Worm (Caenorhabditis elegans) whole organism, L3 larva: Measurements from ENCODE around the gene F13H6.5.

Experiments
- ZK546.5 ChIP-seq: sonication (generic microtip); optimal IDR thresholded peaks from 2 replicates; lab custom pipeline; 2017; ENCODE audit warnings: missing biosample characterization, missing genetic modification characterization
- aly-2 ChIP-seq: fragments of 150-350 bp; optimal IDR thresholded peaks from 2 replicates; lab custom pipeline; 2014; ENCODE audit warnings: missing biosample characterization, missing genetic modification characterization
- ceh-16 ChIP-seq: sonication (generic microtip); optimal IDR thresholded peaks from 2 replicates; lab custom pipeline; 2017; ENCODE audit warnings: missing biosample characterization, missing genetic modification characterization
- ceh-28 ChIP-seq: fragments of 150-350 bp; optimal IDR thresholded peaks from 2 replicates; lab custom pipeline; 2014; ENCODE audit warnings: missing biosample characterization, missing genetic modification reagents, missing genetic modification characterization
- ceh-82 ChIP-seq: fragments of 150-350 bp; optimal IDR thresholded peaks from 2 replicates; lab custom pipeline; 2014; ENCODE audit warnings: missing biosample characterization, missing genetic modification characterization
- ceh-9 ChIP-seq: sonication (generic microtip); optimal IDR thresholded peaks from 2 replicates; lab custom pipeline; 2018; ENCODE audit warnings: missing biosample characterization, missing genetic modification characterization
- elt-2 ChIP-seq: sonication (generic microtip); optimal IDR thresholded peaks from 2 replicates; lab custom pipeline; 2016; ENCODE audit warnings: missing genetic modification reagents, mild to moderate bottlenecking, missing genetic modification characterization, missing compliant biosample characterization
- fkh-10 ChIP-seq: sonication (generic microtip); optimal IDR thresholded peaks from 2 replicates; lab custom pipeline; 2017; ENCODE audit warnings: missing biosample characterization, missing genetic modification reagents, missing genetic modification characterization
- fos-1 ChIP-seq: fragments of 150-350 bp; optimal IDR thresholded peaks from 2 replicates; lab custom pipeline; 2014; ENCODE audit warnings: missing biosample characterization, missing genetic modification characterization
- hmg-11 ChIP-seq: sonication (generic microtip); optimal IDR thresholded peaks from 2 replicates; lab custom pipeline; 2016; ENCODE audit warnings: missing genetic modification characterization, missing compliant biosample characterization
- lin-15B ChIP-seq: fragments of 150-350 bp; optimal IDR thresholded peaks from 2 replicates; lab custom pipeline; 2014; ENCODE audit warnings: missing biosample characterization, missing genetic modification characterization
- lin-39 ChIP-seq: fragments of 150-350 bp; optimal IDR thresholded peaks from 2 replicates; lab custom pipeline; 2018; ENCODE audit warnings: missing biosample characterization, missing genetic modification reagents, missing genetic modification characterization
- mdl-1 ChIP-seq: fragments of 150-350 bp; optimal IDR thresholded peaks from 2 replicates; lab custom pipeline; 2014; ENCODE audit warnings: missing biosample characterization, missing genetic modification characterization
- mml-1 ChIP-seq: fragments of 150-350 bp; sonication (generic microtip); optimal IDR thresholded peaks from 3 replicates; lab custom pipeline; 2014; ENCODE audit warnings: missing biosample characterization, missing genetic modification characterization
- nfya-1 ChIP-seq: sonication (generic microtip); optimal IDR thresholded peaks from 2 replicates; lab custom pipeline; 2017; ENCODE audit warnings: missing genetic modification characterization, mild to moderate bottlenecking, missing compliant biosample characterization, antibody characterized with exemption, moderate library complexity; ENCODE audit not compliant: insufficient read depth
- nhr-12 ChIP-seq: fragments of 150-350 bp; optimal IDR thresholded peaks from 2 replicates; lab custom pipeline; 2014; ENCODE audit warnings: missing biosample characterization, missing genetic modification characterization
- nhr-23 ChIP-seq: fragments of 150-350 bp; optimal IDR thresholded peaks from 2 replicates; lab custom pipeline; 2014; ENCODE audit warnings: missing biosample characterization, missing genetic modification reagents, missing genetic modification characterization
- nhr-237 ChIP-seq: fragments of 150-350 bp; optimal IDR thresholded peaks from 2 replicates; lab custom pipeline; 2014; ENCODE audit warnings: missing biosample characterization, missing genetic modification characterization
- nhr-25 ChIP-seq: sonication (generic microtip); optimal IDR thresholded peaks from 2 replicates; lab custom pipeline; 2017; ENCODE audit warnings: missing biosample characterization, missing genetic modification characterization
- nhr-28 ChIP-seq: fragments of 150-350 bp; optimal IDR thresholded peaks from 2 replicates; lab custom pipeline; 2014; ENCODE audit warnings: missing biosample characterization, missing genetic modification characterization
- nhr-76 ChIP-seq: fragments of 150-350 bp; sonication (generic microtip); optimal IDR thresholded peaks from 5 replicates; lab custom pipeline; 2014; ENCODE audit warnings: missing biosample characterization, missing genetic modification characterization
- pqm-1 ChIP-seq: fragments of 150-350 bp; optimal IDR thresholded peaks from 2 replicates; lab custom pipeline; 2017; ENCODE audit warnings: missing biosample characterization, missing genetic modification characterization, inconsistent platforms
- snpc-4 ChIP-seq: fragments of 150-350 bp; optimal IDR thresholded peaks from 2 replicates; lab custom pipeline; 2014; ENCODE audit warnings: missing biosample characterization, missing genetic modification characterization
- tbx-2 ChIP-seq: sonication (generic microtip); optimal IDR thresholded peaks from 2 replicates; lab custom pipeline; 2016; ENCODE audit warnings: mild to moderate bottlenecking, missing genetic modification characterization, missing compliant biosample characterization
- unc-62 ChIP-seq: fragments of 150-350 bp; sonication (generic microtip); optimal IDR thresholded peaks from 4 replicates; lab custom pipeline; 2014; ENCODE audit warnings: missing biosample characterization, missing genetic modification reagents, missing genetic modification characterization
- ztf-4 ChIP-seq: fragments of 150-350 bp; optimal IDR thresholded peaks from 2 replicates; lab custom pipeline; 2014; ENCODE audit warnings: missing biosample characterization, missing genetic modification characterization

The F13H6.5 gene

DNA sequence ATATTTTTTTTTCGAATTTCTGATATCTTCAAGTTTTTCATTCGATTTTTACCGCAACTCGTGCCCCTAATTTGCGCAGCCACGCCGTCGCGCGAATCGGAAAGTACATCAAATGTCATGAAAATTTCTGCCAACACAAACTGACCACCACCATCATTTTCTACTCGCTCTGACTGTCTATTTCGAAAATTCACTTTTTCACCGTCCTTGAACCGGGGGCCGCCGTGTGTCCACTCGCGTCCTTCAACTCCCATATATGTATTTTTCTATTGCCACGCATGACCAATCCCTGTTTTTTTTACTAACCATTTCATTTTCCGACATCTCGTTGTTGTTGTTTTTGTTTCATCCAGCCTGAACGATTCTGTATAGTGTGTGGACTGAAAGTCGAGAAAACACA is 25.1 kb downstream of the F13H6.5 start:
- TF ChIP-seq nhr-25 (tag; lab: Kevin White, UChicago) (peak; percentile 62), tbx-2 (tag; lab: Kevin White, UChicago) (no peak), nhr-23 (tag; lab: Kevin White, UChicago) (peak; percentile 0), fkh-10 (no peak)

DNA sequence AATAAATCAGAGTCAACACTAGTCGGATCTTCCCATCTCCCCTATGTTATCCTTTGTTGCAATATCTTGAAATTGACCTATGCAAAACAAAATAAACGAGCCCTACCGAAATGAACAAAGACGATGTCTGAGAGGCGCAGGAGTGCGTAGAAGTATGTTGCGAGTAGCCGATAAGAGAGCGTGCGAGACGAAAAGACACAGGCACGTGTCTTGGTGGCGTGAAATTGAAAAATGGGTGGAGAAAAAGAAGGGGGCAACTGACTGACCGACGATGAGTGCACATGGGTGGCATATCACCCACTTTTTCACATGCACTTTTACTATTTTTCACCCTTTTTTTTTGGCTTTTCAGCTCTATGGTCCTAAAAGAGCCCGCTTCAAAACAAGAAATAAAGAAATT is 26.6 kb downstream of the F13H6.5 start:
- no peak for TF ChIP-seq nhr-12
- TF ChIP-seq nfya-1 (tag; lab: Kevin White, UChicago), result peak; percentile 59
- TF ChIP-seq mdl-1 (tag; lab: Kevin White, UChicago), result peak; percentile 77
- TF ChIP-seq lin-39 (tag; lab: Kevin White, UChicago), result peak; percentile 43
- peak; percentile 33 for TF ChIP-seq unc-62

DNA sequence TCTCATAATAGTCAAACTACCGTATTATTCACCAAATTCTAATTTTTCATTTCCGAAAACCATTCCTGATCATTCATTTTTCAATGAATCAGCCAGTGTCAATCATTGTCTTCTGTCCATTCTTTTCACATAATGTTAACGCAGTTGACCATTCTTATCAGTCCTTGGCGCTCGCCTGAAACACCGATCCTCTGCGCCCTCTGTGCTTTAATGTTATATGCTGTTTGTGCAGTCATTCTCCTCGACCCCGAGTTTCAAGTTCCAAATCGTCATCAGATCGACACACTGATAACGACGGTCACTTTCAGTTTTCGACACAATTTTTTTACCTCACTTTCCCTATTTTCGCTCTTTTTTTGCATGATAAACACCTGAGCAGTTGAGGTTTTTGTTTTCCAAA is 27.8 kb downstream of the F13H6.5 start:
- no peak for TF ChIP-seq tbx-2 (tag; lab: Kevin White, UChicago)
- TF ChIP-seq pqm-1 (tag; lab: Kevin White, UChicago), result peak; percentile 87
- TF ChIP-seq elt-2 (tag; lab: Kevin White, UChicago), result peak; percentile 90

DNA sequence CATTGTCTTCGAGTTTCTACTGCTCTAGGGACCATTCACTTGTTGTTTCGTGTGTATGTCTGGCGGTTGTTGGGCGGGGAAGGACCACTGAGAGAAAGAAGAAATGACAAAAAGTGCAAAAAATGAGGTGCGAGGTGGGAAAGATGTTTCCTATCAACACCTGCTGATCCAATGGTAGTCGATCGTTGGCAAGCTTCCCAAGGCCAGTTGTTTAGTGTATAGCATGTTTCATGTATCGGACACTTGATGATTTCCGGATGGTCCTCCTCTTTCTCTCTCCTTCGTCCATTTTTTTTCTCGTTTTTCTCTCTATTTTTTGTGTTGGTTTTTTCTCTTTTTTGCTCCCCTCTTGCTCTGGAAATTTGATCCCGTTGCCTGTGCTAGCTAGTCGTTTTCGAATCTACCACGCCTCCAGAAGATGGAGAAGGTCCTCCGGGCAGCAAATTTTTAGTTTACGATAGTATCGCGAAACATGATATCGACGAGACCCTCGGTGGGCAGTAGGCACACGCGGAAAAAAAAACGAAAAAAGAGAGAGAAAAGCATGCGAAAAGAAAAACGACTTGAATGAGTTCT is 28.6 kb downstream of the F13H6.5 start:
- no peak for TF ChIP-seq snpc-4 (tag; lab: Kevin White, UChicago)
- no peak for TF ChIP-seq hmg-11 (tag; lab: Kevin White, UChicago)
- peak; percentile 34 for TF ChIP-seq nfya-1 (tag; lab: Kevin White, UChicago)
- TF ChIP-seq lin-39 (tag; lab: Kevin White, UChicago), result peak; percentile 11
- TF ChIP-seq, all 47 proteins: peak for 2

DNA sequence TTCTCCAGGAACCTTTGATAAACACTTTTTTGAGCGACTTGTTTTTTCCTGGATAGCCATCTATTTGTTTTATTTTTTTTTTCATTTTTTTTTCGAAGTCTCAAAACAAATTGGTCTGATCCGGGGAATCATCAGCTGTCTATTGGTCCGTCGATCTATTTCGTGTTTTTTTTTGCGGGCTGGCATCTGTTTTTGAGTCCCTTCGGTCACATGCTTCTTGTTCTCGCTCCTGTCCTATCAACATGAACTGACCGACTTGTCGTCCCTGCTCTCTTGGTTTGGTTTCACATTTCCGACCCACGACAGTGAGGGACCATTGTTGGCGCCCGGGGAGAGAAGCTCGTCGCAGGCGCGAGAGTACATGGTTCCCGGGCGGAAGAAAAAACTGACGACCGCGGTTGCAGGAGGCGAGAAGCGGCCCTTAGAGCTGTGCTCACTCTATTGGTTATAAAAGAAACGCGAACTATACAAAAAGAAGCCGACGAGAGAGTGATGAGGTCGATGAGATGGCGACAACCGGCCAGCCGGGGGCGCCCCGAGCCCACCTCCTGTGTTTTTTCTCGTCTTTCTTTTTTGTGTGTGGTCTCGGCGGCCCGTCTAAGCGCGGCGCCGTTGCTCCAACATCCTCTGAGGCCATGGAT is 30.1 kb downstream of the F13H6.5 start:
- TF ChIP-seq nhr-76 (tag; lab: Kevin White, UChicago) (no peak), ztf-4 (tag; lab: Kevin White, UChicago) (no peak), nhr-12 (no peak), tbx-2 (tag; lab: Kevin White, UChicago) (no peak), nhr-23 (tag; lab: Kevin White, UChicago) (no peak), nfya-1 (tag; lab: Kevin White, UChicago) (peak; percentile 13), hmg-11 (tag; lab: Kevin White, UChicago) (no peak), snpc-4 (tag; lab: Kevin White, UChicago) (no peak)

DNA sequence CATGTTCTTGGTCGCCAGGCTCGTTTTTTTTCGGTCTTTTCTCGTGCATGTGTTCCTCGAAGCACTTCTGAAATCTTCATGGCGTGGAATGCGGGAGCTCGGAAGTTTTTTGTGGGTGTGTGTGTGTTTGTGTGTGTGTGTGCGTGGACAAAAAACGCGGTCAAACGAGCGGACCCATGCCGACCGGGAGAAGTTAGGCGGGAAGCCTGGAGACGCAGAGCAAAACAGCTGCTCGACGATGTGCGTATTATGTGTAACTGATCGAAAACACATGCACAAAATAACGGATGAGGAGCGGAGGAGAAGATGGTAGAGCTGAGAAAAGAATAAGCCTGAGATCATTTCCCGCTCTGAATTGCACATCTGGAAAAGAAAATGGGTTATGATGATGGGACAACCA is 32.2 kb downstream of the F13H6.5 start:
- no peak for TF ChIP-seq nhr-237 (tag; lab: Kevin White, UChicago)
- no peak for TF ChIP-seq lin-15B (tag; lab: Kevin White, UChicago)
- no peak for TF ChIP-seq mml-1 (tag; lab: Kevin White, UChicago)
- TF ChIP-seq lin-39 (tag; lab: Kevin White, UChicago), result peak; percentile 40
- peak; percentile 37 for TF ChIP-seq nfya-1 (tag; lab: Kevin White, UChicago)

DNA sequence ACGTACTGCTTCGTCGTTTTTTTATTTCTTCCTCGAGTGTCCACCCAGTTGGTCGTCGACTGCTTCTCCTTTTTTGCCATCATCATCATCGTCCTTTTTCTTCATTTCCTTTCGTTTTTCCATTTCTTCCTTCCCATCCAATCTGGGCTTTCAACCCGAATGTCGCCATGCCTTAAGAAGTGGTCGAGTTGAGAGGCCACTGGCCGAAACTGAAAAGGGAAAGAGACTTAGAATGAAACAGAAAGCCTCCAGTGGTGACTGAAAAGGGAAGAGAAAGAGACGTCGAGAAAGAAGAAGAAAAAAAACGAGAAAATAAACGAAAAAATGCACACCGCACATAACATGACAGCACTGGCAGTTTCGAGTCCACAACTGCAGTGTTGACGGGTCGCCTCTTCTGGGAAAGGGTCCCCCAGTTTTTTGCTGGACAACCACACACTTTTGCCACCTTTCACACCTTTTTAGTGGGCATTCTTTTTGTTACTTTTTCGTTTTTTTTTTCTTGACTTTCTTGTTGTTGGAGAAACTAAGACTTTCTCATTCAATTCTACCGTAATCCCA is 33.6 kb downstream of the F13H6.5 start:
- TF ChIP-seq ceh-9, result no peak
- TF ChIP-seq ceh-82 (tag; lab: Kevin White, UChicago), result no peak
- no peak for TF ChIP-seq ceh-16
- no peak for TF ChIP-seq ZK546.5
- peak; percentile 2 for TF ChIP-seq hmg-11 (tag; lab: Kevin White, UChicago)
- no peak for TF ChIP-seq ceh-28
- TF ChIP-seq lin-39 (tag; lab: Kevin White, UChicago), result no peak
- TF ChIP-seq fos-1 (tag; lab: Kevin White, UChicago), result no peak
- TF ChIP-seq aly-2, result no peak
- no peak for TF ChIP-seq nhr-28 (tag; lab: Kevin White, UChicago)
- TF ChIP-seq nfya-1 (tag; lab: Kevin White, UChicago), result peak; percentile 78
